Fruit fly (Drosophila melanogaster) S2 (cell line): ENCODE measurements around the gene ddbt.

ENCODE experiments used
- CG8478 ChIP-seq: fragments of >200 bp; optimal IDR thresholded peaks from 2 replicates; lab custom pipeline; 2018
- CTCF ChIP-seq, 2 experiments: fragments of >200 bp; optimal IDR thresholded peaks; 2 replicates each; lab custom pipeline; 2018

DNA sequence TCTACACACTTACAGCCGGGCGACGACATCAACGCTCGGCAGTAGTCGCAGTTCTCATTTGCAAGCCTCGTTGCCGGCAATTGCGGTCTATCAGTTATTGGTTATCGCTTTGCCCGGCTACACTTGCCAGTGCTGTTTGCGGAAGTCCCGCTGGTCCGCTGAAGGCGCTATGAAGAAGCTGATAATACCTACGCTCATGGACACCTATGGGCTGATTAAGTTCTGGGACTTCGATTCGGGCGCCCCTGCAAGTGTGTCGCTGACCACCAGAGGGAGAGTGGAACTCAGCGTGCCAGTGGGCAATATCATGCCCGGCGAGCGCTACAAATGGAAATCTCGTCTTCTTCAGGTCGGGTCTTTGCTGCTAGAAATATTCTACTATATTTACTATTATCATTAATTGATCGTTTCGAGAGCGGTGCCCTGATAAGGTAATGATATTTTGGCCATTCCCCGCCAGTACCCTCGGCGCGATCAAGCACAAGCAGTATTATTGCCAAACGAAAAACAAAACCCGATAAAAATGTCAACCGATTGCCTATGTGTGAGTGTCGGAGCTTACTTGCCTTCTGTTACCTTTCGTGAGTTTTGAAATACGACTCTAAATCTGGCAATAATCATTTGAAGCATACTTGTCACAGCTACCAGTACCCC, 16.8 kb upstream of the ddbt start:
- TF ChIP-seq CG8478 (lab: Kevin White, UChicago): no peak
- TF ChIP-seq CTCF (optimal IDR thresholded peaks at IDR 0.05; lab: Kevin White, UChicago): no peak
